Worm (Caenorhabditis elegans) whole organism, L4 larva: ENCODE data around the gene cchl-1.

Experiments
- jun-1 ChIP-seq: fragments of 150-350 bp; optimal IDR thresholded peaks from 2 replicates; lab custom pipeline; 2014; ENCODE audit warnings: missing biosample characterization, missing genetic modification reagents, missing genetic modification characterization
- unc-39 ChIP-seq: sonication (generic microtip); optimal IDR thresholded peaks from 2 replicates; lab custom pipeline; 2017; ENCODE audit warnings: missing biosample characterization, missing genetic modification characterization

DNA sequence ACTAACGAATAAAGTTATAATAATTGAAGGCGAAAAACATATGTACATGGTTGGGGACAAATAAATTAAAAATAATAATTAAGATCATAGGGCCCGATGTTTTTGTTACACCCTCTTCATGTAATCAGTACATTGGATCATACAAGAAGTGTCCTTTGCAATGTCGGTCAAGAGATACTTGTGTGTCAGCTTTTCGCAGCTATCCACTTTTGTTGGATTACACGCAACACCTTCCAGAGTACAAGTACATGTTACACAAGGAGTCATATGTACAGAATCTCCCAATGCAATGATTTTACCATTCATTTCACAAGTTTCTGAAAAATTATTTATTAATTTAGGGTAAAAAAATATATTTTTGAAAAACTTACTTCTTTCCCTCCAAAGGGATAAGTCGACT, 4.8 kb upstream of the cchl-1 start:
- TF ChIP-seq jun-1 (tag; lab: Kevin White, UChicago) (no peak), unc-39 (tag; lab: Kevin White, UChicago) (no peak)
